Fruit fly (Drosophila melanogaster): Measurements from ENCODE around the gene acs.

The acs gene

DNA sequence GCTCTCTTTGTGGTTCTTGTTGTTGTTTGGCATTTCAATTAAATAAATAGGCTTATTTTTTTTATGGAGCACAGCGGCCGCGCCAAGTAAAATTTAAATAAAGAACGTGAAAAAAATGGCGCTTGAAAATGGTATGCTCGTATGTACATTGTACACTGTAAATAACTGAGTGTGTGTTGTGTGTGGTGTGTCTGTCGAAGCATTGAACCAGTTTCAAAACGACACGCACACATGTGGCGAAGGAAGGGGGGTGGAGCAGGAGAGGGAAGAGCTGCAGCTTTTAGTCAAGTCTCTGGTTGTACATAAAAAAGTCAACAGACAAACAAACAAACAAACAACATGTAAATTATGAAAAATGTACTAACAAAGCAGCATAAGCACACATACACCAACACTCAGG lies 33.3 kb downstream of the acs start (continued):
- no peak for TF ChIP-seq chm (GFP tag; IDR thresholded peaks at IDR 0.05)
- TF ChIP-seq eyg (GFP tag; optimal IDR thresholded peaks at IDR 0.05), result no peak
- TF ChIP-seq btn (GFP tag; optimal IDR thresholded peaks at IDR 0.05), result no peak
- TF ChIP-seq mld (GFP tag; IDR thresholded peaks at IDR 0.05; ENCODE audit: partially characterized antibody), result no peak
- no peak for TF ChIP-seq chn (GFP tag; optimal IDR thresholded peaks at IDR 0.05)
- TF ChIP-seq CG6683 (GFP tag; optimal IDR thresholded peaks at IDR 0.05), result no peak
- TF ChIP-seq YL-1 (GFP tag; optimal IDR thresholded peaks at IDR 0.05), result no peak
- peak; percentile 49 for TF ChIP-seq CG1603 (tag; optimal IDR thresholded peaks at IDR 0.05)
- no peak for TF ChIP-seq Dek (tag; optimal IDR thresholded peaks at IDR 0.05)
- no peak for TF ChIP-seq aop (GFP tag; IDR thresholded peaks at IDR 0.05)
- TF ChIP-seq tio (GFP tag; optimal IDR thresholded peaks at IDR 0.05), result no peak
- no peak for TF ChIP-seq tin (GFP tag; optimal IDR thresholded peaks at IDR 0.05)
- TF ChIP-seq Dp (GFP tag; optimal IDR thresholded peaks at IDR 0.05), result no peak
- 0 out of 2 replicates have a peak, but pooled peaks have one; percentile 26 for TF ChIP-seq CG14014 (GFP tag; IDR thresholded peaks at IDR 0.05)
- TF ChIP-seq CG8924 (tag; optimal IDR thresholded peaks at IDR 0.05), result no peak
- TF ChIP-seq CG31224 (GFP tag; IDR thresholded peaks at IDR 0.05), result no peak
- TF ChIP-seq CG10431 (GFP tag; optimal IDR thresholded peaks at IDR 0.05), result no peak
- peak; percentile 23 for TF ChIP-seq CG12769 (tag; optimal IDR thresholded peaks at IDR 0.05)
- TF ChIP-seq CG9817 (tag; optimal IDR thresholded peaks at IDR 0.05), result no peak
- no peak for TF ChIP-seq Ptx1 (GFP tag; IDR thresholded peaks at IDR 0.05)
- no peak for TF ChIP-seq esg (GFP tag; conservative IDR thresholded peaks at IDR 0.05)
- no peak for TF ChIP-seq CG6791 (GFP tag; IDR thresholded peaks at IDR 0.05; ENCODE audit: partially characterized antibody)
- no peak for TF ChIP-seq NC2β (GFP tag; optimal IDR thresholded peaks at IDR 0.05)
- TF ChIP-seq ATbp (GFP tag; optimal IDR thresholded peaks at IDR 0.05), result peak; percentile 61
- no peak for TF ChIP-seq Sry-δ (GFP tag; optimal IDR thresholded peaks at IDR 0.05)
- no peak for TF ChIP-seq CG30020 (tag; optimal IDR thresholded peaks at IDR 0.05)
- no peak for TF ChIP-seq CG32772 (GFP tag; IDR thresholded peaks at IDR 0.05)
- TF ChIP-seq CG16815 (GFP tag; optimal IDR thresholded peaks at IDR 0.05), result no peak
- no peak for TF ChIP-seq E2f1 (GFP tag; IDR thresholded peaks at IDR 0.05)
- TF ChIP-seq sob (GFP tag; IDR thresholded peaks at IDR 0.05), result no peak
- TF ChIP-seq pros (GFP tag; optimal IDR thresholded peaks at IDR 0.05), result no peak
- no peak for TF ChIP-seq wdn (GFP tag; IDR thresholded peaks at IDR 0.05)
- TF ChIP-seq Taf1 (GFP tag; IDR thresholded peaks at IDR 0.05), result no peak
- TF ChIP-seq Dfd (GFP tag; optimal IDR thresholded peaks at IDR 0.05), result no peak
- TF ChIP-seq CG3065 (GFP tag; optimal IDR thresholded peaks at IDR 0.05), result no peak
- TF ChIP-seq usp (GFP tag; optimal IDR thresholded peaks at IDR 0.05), result no peak
- no peak for TF ChIP-seq jigr1 (GFP tag; IDR thresholded peaks at IDR 0.05)
- TF ChIP-seq CG12219 (GFP tag; optimal IDR thresholded peaks at IDR 0.05), result peak; percentile 15
- no peak for TF ChIP-seq grn (GFP tag; optimal IDR thresholded peaks at IDR 0.05)
- TF ChIP-seq CG16813 (GFP tag; IDR thresholded peaks at IDR 0.05; ENCODE audit: partially characterized antibody), result no peak
- no peak for TF ChIP-seq fd96Cb (tag; optimal IDR thresholded peaks at IDR 0.05)

- TF ChIP-seq Hr51 (GFP tag; optimal IDR thresholded peaks at IDR 0.05) (no peak), grn (GFP tag; optimal IDR thresholded peaks at IDR 0.05) (no peak), Dek (tag; optimal IDR thresholded peaks at IDR 0.05) (no peak), Dfd (GFP tag; optimal IDR thresholded peaks at IDR 0.05) (no peak), CG32532 (GFP tag; IDR thresholded peaks at IDR 0.05) (no peak), CG8089 (GFP tag; optimal IDR thresholded peaks at IDR 0.05) (no peak), dpn (GFP tag; optimal IDR thresholded peaks at IDR 0.05) (no peak), ranshi (GFP tag; IDR thresholded peaks at IDR 0.05) (no peak), CG33213 (GFP tag; optimal IDR thresholded peaks at IDR 0.05) (no peak)
Observed at dm6 chr3L:2005551-2005950, 34.1 kb downstream of the acs start, which contains the start of gene CG42841. CG42841 (minus strand) TSS chr3L:2005651.

All from whole organism, embryonic.